Worm (Caenorhabditis elegans): Measurements from ENCODE around the gene C03H5.6.
"Not testable (repeated sequence)": the region's sequence is repeated elsewhere in the genome, so short reads cannot be mapped to it uniquely, and the experiment has no call there.

C03H5.6 gene

ce11 chrII:399321-399720 lies at the start of gene C03H5.6:
C03H5.6 (minus strand) TSS chrII:399421.
- no peak for TF ChIP-seq nhr-120 (GFP tag; IDR thresholded peaks at IDR 0.05)
- TF ChIP-seq zfh-2 (GFP tag; conservative IDR thresholded peaks at IDR 0.05), result 0 out of 2 replicates have a peak, but pooled peaks have one; percentile 33

- TF ChIP-seq mxl-1 (tag; optimal IDR thresholded peaks at IDR 0.05); egrh-3 (GFP tag; IDR thresholded peaks at IDR 0.05); F37B4.10 (GFP tag; IDR thresholded peaks at IDR 0.05): not testable (repeated sequence)
Observed at ce11 chrII:441102-441501, 41.9 kb upstream of the C03H5.6 start, which contains the start of gene C24H12.1. C24H12.1 (plus strand) TSS chrII:441402.

- TF ChIP-seq hsf-1 (GFP tag; IDR thresholded peaks at IDR 0.05), result peak; percentile 87
- no peak for TF ChIP-seq aptf-2 (GFP tag; conservative IDR thresholded peaks at IDR 0.05)
- TF ChIP-seq xnd-1 (tag; optimal IDR thresholded peaks at IDR 0.05), result peak; percentile 58
- no peak for TF ChIP-seq mel-28 (tag; optimal IDR thresholded peaks at IDR 0.05; ENCODE audit: borderline replicate concordance)
- no peak for TF ChIP-seq sea-2 (GFP tag; IDR thresholded peaks at IDR 0.05)
- no peak for TF ChIP-seq ccch-3 (GFP tag; optimal IDR thresholded peaks at IDR 0.05)
- TF ChIP-seq madf-8 (GFP tag; conservative IDR thresholded peaks at IDR 0.05), result peak; percentile 57; the same call in 1 of the 2 replicates
- TF ChIP-seq nfya-1 (tag; optimal IDR thresholded peaks at IDR 0.05; ENCODE audit: borderline replicate concordance, insufficient read depth), result no peak
- TF ChIP-seq efl-1 (GFP tag; optimal IDR thresholded peaks at IDR 0.05), result peak; percentile 8
Observed at ce11 chrII:437279-437678, 38.1 kb upstream of the C03H5.6 start.

ce11 chrII:423086-423485 lies 23.9 kb upstream of the C03H5.6 start, which contains the start of gene C24H12.8:
C24H12.8 (minus strand) TSS chrII:423186.
- TF ChIP-seq F49E8.2 (tag; optimal IDR thresholded peaks at IDR 0.05; ENCODE audit: insufficient read depth) (no peak), nhr-179 (tag; optimal IDR thresholded peaks at IDR 0.05) (no peak), ztf-26 (tag; optimal IDR thresholded peaks at IDR 0.05) (no peak), tbx-9 (tag; optimal IDR thresholded peaks at IDR 0.05; ENCODE audit: borderline replicate concordance) (no peak), cebp-2 (GFP tag; IDR thresholded peaks at IDR 0.05) (no peak), madf-6 (GFP tag; IDR thresholded peaks at IDR 0.05) (no peak)

ce11 chrII:418782-419181 lies 19.6 kb upstream of the C03H5.6 start, which contains the start of gene C24H12.6:
C24H12.6 (minus strand) TSS chrII:418882.
- TF ChIP-seq unc-62 (GFP tag; optimal IDR thresholded peaks at IDR 0.05), result no peak
- no peak for TF ChIP-seq nfya-2 (GFP tag; IDR thresholded peaks at IDR 0.05)
- no peak for TF ChIP-seq ceh-100 (GFP tag; IDR thresholded peaks at IDR 0.05)
- TF ChIP-seq B0019.2 (GFP tag; conservative IDR thresholded peaks at IDR 0.05), result no peak
- no peak for TF ChIP-seq madf-8 (GFP tag; conservative IDR thresholded peaks at IDR 0.05)
- TF ChIP-seq Y53G8AR.9 (GFP tag; conservative IDR thresholded peaks at IDR 0.05), result no peak
- TF ChIP-seq nfyb-1 (GFP tag; IDR thresholded peaks at IDR 0.05), result no peak

ce11 chrII:416808-417207 lies 17.6 kb upstream of the C03H5.6 start:
- TF ChIP-seq him-1 (tag; optimal IDR thresholded peaks at IDR 0.05) (peak; percentile 56), ztf-18 (tag; optimal IDR thresholded peaks at IDR 0.05) (peak; percentile 87), madf-6 (GFP tag; IDR thresholded peaks at IDR 0.05) (0 out of 2 replicates have a peak, but pooled peaks have one; percentile 47)

ce11 chrII:410832-411231 lies 11.6 kb upstream of the C03H5.6 start, which contains the start of the genes dnsn-1 and C24H12.4:
dnsn-1 (minus strand) TSS chrII:410932.
C24H12.4 (plus strand) TSS chrII:411222.
- no peak for TF ChIP-seq hlh-26 (GFP tag; conservative IDR thresholded peaks at IDR 0.05)
- TF ChIP-seq F49E8.2 (tag; optimal IDR thresholded peaks at IDR 0.05; ENCODE audit: insufficient read depth), result peak; percentile 24
- peak; percentile 92 for TF ChIP-seq dox-1 (GFP tag; IDR thresholded peaks at IDR 0.05)
- TF ChIP-seq fkh-3 (tag; optimal IDR thresholded peaks at IDR 0.05), result no peak
- 0 out of 2 replicates have a peak, but pooled peaks have one; percentile 12 for TF ChIP-seq hsf-1 (GFP tag; IDR thresholded peaks at IDR 0.05)
- peak; percentile 34 for TF ChIP-seq nhr-80 (tag; optimal IDR thresholded peaks at IDR 0.05)
- TF ChIP-seq cebp-2 (GFP tag; IDR thresholded peaks at IDR 0.05), result no peak
- TF ChIP-seq F57A8.1 (GFP tag; optimal IDR thresholded peaks at IDR 0.05), result no peak
- TF ChIP-seq ztf-28 (GFP tag; IDR thresholded peaks at IDR 0.05), result no peak
- peak; percentile 94 for TF ChIP-seq lin-54 (GFP tag; optimal IDR thresholded peaks at IDR 0.05)
- peak; percentile 63 for TF ChIP-seq repo-1 (tag; optimal IDR thresholded peaks at IDR 0.05)
- TF ChIP-seq akir-1 (GFP tag; optimal IDR thresholded peaks at IDR 0.05), result no peak
- no peak for TF ChIP-seq F37B4.10 (GFP tag; IDR thresholded peaks at IDR 0.05)
- TF ChIP-seq ekl-4 (GFP tag; IDR thresholded peaks at IDR 0.05), result peak; percentile 69
- TF ChIP-seq hmg-20 (GFP tag; IDR thresholded peaks at IDR 0.05), result peak; percentile 58; the same call in 1 of the 2 replicates

Data from whole organism, young adult.